Fruit fly (Drosophila melanogaster): ENCODE results near the gene CG7194.

Gene CG7194

DNA sequence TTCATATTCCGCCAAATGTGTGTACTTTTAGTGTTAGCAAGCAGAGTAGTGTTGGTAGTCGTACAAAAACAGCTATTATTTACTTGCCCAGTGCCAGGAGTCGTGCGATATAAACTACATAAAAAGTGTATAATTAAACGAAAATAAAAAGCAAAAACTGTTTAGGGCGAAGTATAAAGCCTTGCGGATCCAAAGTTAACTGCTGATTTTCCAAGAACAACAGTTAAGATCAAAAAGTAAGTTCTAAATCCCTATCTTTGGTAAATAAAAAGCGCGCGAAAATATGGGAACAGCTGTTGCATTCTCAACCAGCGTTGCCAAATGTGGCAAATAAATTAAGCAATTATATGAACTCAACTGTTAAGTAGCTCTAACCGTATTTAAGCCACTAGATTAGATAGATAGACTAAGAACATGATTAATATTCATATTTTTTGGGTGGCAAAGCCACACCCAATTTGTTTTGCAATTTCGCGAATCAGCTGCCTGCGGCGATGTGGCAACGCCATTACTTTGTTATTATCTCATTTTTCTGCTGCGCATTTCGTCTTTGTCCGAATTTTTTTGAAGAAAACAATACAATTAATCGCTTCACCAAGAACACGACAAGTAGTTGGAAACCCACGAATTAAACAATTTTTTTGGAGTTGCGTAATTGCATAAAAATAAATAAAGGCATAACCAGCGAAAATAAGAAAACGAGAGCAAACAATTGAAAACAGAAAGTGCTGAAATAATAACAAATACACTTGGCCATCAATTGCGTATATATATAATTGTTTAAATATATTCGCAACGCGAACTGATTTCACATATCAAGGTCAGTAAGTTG, 36.6 kb upstream of the CG7194 start, which contains the start of the genes Prim1 and CG7083 (continued):
- TF ChIP-seq shn (GFP tag; optimal IDR thresholded peaks at IDR 0.05) (peak; percentile 47), CG4820 (GFP tag; optimal IDR thresholded peaks at IDR 0.05) (peak; percentile 23), CG13123 (GFP tag; optimal IDR thresholded peaks at IDR 0.05) (peak; percentile 39), yki (optimal IDR thresholded peaks at IDR 0.05) (no peak), CG18619 (GFP tag; optimal IDR thresholded peaks at IDR 0.05) (peak; percentile 64), tna (GFP tag; IDR thresholded peaks at IDR 0.05; ENCODE audit: partially characterized antibody) (no peak), Abd-B (GFP tag; optimal IDR thresholded peaks at IDR 0.05) (peak; percentile 50), CG16779 (GFP tag; IDR thresholded peaks at IDR 0.05) (no peak), CG15601 (tag; optimal IDR thresholded peaks at IDR 0.05) (peak; percentile 34), NC2β (GFP tag; optimal IDR thresholded peaks at IDR 0.05) (peak; percentile 46), cas (GFP tag; IDR thresholded peaks at IDR 0.05) (no peak), CG2199 (GFP tag; IDR thresholded peaks at IDR 0.05) (no peak), Ptx1 (GFP tag; IDR thresholded peaks at IDR 0.05) (peak; percentile 43; the same call in 1 of the 2 replicates), knrl (GFP tag; IDR thresholded peaks at IDR 0.05; ENCODE audit: partially characterized antibody) (no peak), row (GFP tag; IDR thresholded peaks at IDR 0.05) (peak; percentile 68), MBD-R2 (GFP tag; IDR thresholded peaks at IDR 0.05) (peak; percentile 67), CG11560 (tag; IDR thresholded peaks at IDR 0.05) (no peak), emc (GFP tag; optimal IDR thresholded peaks at IDR 0.05) (peak; percentile 6), lbe (GFP tag; optimal IDR thresholded peaks at IDR 0.05) (peak; percentile 46), ranshi (GFP tag; IDR thresholded peaks at IDR 0.05) (0 out of 2 replicates have a peak, but pooled peaks have one; percentile 41), bsh (GFP tag; optimal IDR thresholded peaks at IDR 0.05) (peak in 1 of 2 experiments; percentile 54), CG1792 (GFP tag; optimal IDR thresholded peaks at IDR 0.05) (peak; percentile 1), CG7786 (GFP tag; optimal IDR thresholded peaks at IDR 0.05) (peak; percentile 57), wor (GFP tag; IDR thresholded peaks at IDR 0.05) (no peak), CG13296 (GFP tag; optimal IDR thresholded peaks at IDR 0.05) (peak; percentile 53), CG12236 (GFP tag; optimal IDR thresholded peaks at IDR 0.05) (peak; percentile 33), CG15073 (GFP tag; optimal IDR thresholded peaks at IDR 0.05) (no peak), CG32767 (GFP tag; IDR thresholded peaks at IDR 0.05) (no peak), Ravus (GFP tag; IDR thresholded peaks at IDR 0.05) (no peak), CG4730 (GFP tag; IDR thresholded peaks at IDR 0.05) (no peak), Neu2 (GFP tag; optimal IDR thresholded peaks at IDR 0.05; ENCODE audit: borderline replicate concordance) (no peak), Sox102F (GFP tag; optimal IDR thresholded peaks at IDR 0.05) (peak; percentile 53), Med (GFP tag) (peak; percentile 94), Xrp1 (GFP tag; IDR thresholded peaks at IDR 0.05) (peak; percentile 61), CG12071 (GFP tag; optimal IDR thresholded peaks at IDR 0.05) (no peak), sima (GFP tag; optimal IDR thresholded peaks at IDR 0.05) (no peak), Oaz (GFP tag; IDR thresholded peaks at IDR 0.05) (no peak), CG32532 (GFP tag; IDR thresholded peaks at IDR 0.05) (peak; percentile 58; the same call in 1 of the 2 replicates), CG13624 (GFP tag; optimal IDR thresholded peaks at IDR 0.05) (peak; percentile 97), luna (GFP tag; optimal IDR thresholded peaks at IDR 0.05) (peak; percentile 5), CG10959 (GFP tag; IDR thresholded peaks at IDR 0.05) (peak; percentile 32; the same call in 1 of the 2 replicates), CG43689 (GFP tag; IDR thresholded peaks at IDR 0.05) (no peak), ftz-f1 (GFP tag; optimal IDR thresholded peaks at IDR 0.05) (peak; percentile 0), CG10274 (GFP tag; optimal IDR thresholded peaks at IDR 0.05) (no peak), gsb-n (tag; optimal IDR thresholded peaks at IDR 0.05) (peak; percentile 29), Dek (tag; optimal IDR thresholded peaks at IDR 0.05) (no peak), amos (GFP tag; IDR thresholded peaks at IDR 0.05; ENCODE audit: partially characterized antibody) (peak; percentile 13; the same call in 1 of the 2 replicates), slbo (GFP tag; IDR thresholded peaks at IDR 0.05) (peak; percentile 75), Drgx (GFP tag; IDR thresholded peaks at IDR 0.05) (0 out of 2 replicates have a peak, but pooled peaks have one; percentile 13), Dip2 (GFP tag; IDR thresholded peaks at IDR 0.05) (no peak)

All from whole organism, embryonic.